Fruit fly (Drosophila melanogaster): Measurements from ENCODE around the gene TyrRII.
A peak's percentile ranks its signal among the peaks of the same experiment; 100 is the strongest.

TyrRII gene

dm6 chr3R:17736311-17736710 lies at the start of gene TyrRII:
Gene TyrRII, plus strand, starts transcription at chr3R:17736611.
- TF ChIP-seq noc (tag; optimal IDR thresholded peaks at IDR 0.05): no peak

- no peak for TF ChIP-seq noc (tag; optimal IDR thresholded peaks at IDR 0.05)
Measured at dm6 chr3R:17686875-17687274, 49.5 kb upstream of the TyrRII start, which contains the start of gene CG31249. Gene CG31249, minus strand, starts transcription at chr3R:17687071.

DNA sequence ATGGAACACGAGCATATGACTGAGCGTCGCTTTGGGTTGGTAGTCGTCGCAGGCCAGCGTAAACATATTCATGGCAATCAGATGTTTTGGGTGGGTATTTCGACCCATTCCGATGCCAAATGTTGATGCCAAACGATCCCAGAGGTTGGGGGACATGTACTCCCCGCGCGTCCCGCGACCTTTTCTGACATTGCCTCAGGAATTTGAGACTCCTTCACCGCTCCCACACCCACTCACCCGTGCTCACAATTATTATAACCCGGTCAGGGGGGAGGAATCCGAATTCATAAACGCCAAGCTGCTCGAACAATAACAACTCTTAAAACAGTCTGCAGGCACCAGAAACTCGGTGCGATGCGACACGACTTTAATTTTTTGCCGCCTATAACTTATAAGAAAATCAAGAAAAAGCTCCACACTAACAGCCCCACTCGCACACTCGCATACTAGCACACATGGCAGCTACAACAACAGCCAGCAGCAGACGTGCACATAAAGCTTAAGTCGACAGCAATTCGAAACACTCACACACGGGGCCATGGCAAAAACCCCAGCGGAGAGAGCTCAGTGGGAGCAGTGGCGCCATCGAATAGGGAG lies 36.4 kb upstream of the TyrRII start:
- no peak for TF ChIP-seq noc (tag; optimal IDR thresholded peaks at IDR 0.05)

- peak; percentile 99 for TF ChIP-seq noc (tag; optimal IDR thresholded peaks at IDR 0.05)
Measured at dm6 chr3R:17700488-17701130, 35.8 kb upstream of the TyrRII start.

- peak; percentile 49 for TF ChIP-seq noc (tag; optimal IDR thresholded peaks at IDR 0.05)
Measured at dm6 chr3R:17701131-17701593, 35.2 kb upstream of the TyrRII start.

dm6 chr3R:17701971-17702845 lies 34.2 kb upstream of the TyrRII start:
- no peak for TF ChIP-seq noc (tag; optimal IDR thresholded peaks at IDR 0.05)

dm6 chr3R:17703024-17703690 lies 33.3 kb upstream of the TyrRII start:
- no peak for TF ChIP-seq noc (tag; optimal IDR thresholded peaks at IDR 0.05)

DNA sequence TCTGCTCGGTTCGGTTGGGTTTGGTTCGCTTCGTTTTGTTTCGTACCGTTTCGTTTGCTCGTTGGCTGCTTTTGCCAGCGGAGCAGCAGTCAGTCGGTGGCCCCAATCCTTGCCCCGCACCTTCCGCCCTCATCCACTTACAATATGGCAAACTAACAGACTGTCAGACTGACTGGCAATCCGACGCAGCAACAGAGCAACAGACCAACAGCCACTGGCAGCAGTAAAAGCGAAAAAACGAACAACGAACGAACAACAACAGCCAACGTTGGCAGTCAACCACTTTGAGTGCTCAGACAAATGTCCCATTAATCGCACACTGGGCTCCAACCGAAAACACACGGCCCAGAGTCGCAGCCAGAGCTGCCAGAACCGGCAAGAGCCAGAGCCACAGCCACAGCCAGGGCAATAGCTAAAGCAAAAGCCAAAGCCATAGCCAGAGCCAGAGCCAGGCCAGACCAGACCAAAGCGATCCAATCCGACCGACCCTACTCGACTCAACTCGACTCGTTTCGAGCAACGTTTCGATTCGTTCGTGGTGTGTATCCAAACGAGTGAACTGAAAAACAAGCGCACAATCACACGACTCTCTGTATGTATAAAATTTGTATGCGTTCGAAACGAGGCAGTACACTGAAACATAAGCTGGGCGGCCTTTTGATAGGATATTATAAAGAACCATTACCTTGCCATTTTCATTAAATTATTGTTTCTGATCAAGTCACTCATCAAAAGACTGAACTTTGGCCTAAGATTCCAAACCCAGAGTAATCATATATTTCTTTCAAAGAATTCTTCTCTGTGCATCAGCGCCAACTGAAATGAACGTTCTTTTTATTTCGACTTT lies 32.5 kb upstream of the TyrRII start:
- peak; percentile 98 for TF ChIP-seq noc (tag; optimal IDR thresholded peaks at IDR 0.05)

DNA sequence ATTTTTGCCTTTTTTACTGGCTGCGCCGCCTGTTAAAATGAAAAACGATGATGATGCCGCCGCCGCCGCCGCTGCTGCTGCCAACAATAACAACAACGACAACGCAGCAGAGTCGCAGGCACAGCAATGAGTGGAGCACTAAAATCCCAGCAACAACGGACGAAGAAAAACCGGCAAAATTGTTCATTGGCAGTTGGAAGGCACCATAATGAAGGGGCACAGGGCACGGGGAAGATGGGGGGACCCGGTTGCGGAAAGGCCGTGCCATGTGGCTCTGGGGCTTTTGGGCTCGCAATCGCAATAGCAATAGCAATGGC lies 31.9 kb upstream of the TyrRII start:
- no peak for TF ChIP-seq noc (tag; optimal IDR thresholded peaks at IDR 0.05)

DNA sequence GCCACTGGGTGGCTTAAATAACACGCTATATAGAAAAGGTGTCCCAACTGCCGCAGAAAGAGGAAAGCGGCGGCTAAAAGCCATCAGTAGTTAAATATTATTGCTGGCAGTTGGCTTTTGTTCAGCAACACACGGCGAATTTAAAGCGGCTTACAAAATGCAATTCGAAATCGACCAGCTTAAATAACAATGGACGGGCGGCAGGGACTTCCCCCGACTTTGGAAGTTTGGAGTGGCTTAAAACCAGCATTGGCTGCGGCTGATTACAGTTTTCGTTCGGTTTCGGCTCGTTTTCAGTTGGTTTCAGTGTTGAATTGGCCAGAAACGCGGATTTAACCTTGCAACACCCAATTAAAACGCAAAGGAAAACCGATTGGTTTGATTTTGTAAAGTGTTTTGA lies 31.3 kb upstream of the TyrRII start:
- TF ChIP-seq noc (tag; optimal IDR thresholded peaks at IDR 0.05): no peak

- TF ChIP-seq noc (tag; optimal IDR thresholded peaks at IDR 0.05): no peak
Measured at dm6 chr3R:17705899-17706831, 30.2 kb upstream of the TyrRII start.

DNA sequence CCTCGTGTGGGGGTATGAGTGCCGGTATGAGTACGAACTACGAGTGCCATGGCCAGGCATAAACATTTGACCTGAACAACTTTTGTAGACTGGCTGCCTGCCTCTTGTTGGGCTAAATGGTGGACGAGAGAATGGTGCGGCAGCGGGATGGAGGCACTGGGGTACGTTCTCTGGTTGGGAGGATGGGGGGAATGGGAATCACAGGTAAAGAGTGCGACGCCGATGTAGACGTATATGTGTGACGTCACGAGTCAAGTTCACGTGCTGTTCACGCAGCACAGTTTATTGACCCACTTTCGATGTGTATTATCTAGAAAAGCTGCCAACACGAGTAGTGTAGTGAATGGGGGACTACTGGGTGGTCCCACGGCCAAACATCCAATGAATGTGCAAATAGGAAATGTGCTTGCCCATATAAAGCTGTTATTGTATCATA lies 29.4 kb upstream of the TyrRII start:
- no peak for TF ChIP-seq noc (tag; optimal IDR thresholded peaks at IDR 0.05)

DNA sequence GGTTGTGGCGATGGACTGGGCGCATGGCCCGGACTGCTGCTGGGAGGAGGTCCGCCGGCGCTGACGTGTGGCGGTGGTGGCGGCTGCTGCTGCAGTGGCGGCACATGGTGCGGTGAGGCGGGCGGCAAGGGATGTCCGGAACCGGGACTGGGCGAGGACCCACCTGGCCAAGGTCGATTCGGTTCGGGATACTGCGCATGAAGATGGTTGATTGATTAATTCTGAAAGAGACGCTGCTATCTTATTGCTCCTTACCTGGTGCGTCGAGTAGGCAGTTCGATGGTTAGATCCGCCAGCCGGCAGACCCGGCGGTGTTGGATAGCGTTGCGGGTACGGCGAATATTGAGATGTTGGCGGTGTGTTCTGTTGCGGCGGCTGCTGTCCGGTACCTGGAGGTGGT lies 28.6 kb upstream of the TyrRII start:
- TF ChIP-seq noc (tag; optimal IDR thresholded peaks at IDR 0.05): no peak
